Fruit fly (Drosophila melanogaster): ENCODE measurements around the gene CG12104.

CG12104 gene

DNA sequence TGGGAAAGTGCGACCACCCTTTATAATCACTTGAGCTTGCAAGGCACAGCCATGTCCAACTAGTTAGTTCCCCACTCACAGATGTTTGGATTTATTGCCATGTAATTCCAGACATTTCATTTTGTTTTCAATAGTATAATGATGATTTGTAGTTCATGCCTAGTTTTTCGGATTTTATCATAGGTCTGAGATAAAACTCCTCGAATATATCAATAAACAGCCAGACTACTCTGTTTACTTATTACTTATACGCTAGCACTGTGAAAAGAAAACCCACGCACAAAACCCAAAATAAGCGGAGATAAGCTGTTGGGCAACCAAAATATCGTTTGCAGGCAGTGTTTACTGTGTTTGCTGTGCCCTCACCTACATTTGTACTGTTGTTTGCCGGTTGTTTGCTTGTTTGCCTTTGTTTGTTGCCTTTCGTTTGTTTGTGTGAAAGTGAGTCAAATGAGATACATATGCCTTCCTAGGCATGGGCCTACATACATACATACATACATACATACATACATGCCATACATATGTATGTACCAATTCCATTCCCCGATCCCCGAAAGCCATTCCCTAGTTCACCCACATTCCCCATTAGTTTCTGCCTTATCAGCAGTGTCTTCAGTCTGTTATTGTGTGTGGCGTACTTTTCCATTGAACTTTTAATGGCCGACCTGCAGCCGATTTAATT lies 23.2 kb downstream of the CG12104 start (continued):
- TF ChIP-seq Med (GFP tag) (peak; percentile 86), CG4730 (GFP tag; IDR thresholded peaks at IDR 0.05) (peak; percentile 49; the same call in 1 of the 2 replicates), sens-2 (GFP tag; IDR thresholded peaks at IDR 0.05) (0 out of 2 replicates have a peak, but pooled peaks have one; percentile 40), seq (GFP tag; IDR thresholded peaks at IDR 0.05) (peak; percentile 7; the same call in 1 of the 2 replicates), CG30403 (GFP tag; optimal IDR thresholded peaks at IDR 0.05) (peak; percentile 36), H15 (GFP tag; IDR thresholded peaks at IDR 0.05) (no peak), Bteb2 (GFP tag; optimal IDR thresholded peaks at IDR 0.05) (peak; percentile 25), pb (GFP tag; optimal IDR thresholded peaks at IDR 0.05) (peak; percentile 69), pros (GFP tag; optimal IDR thresholded peaks at IDR 0.05) (peak; percentile 48), scrt (GFP tag; optimal IDR thresholded peaks at IDR 0.05) (peak; percentile 44), zf30C (GFP tag; optimal IDR thresholded peaks at IDR 0.05) (no peak), chm (GFP tag; IDR thresholded peaks at IDR 0.05) (peak; percentile 73), mirr (GFP tag; optimal IDR thresholded peaks at IDR 0.05) (peak; percentile 63), CG4820 (GFP tag; optimal IDR thresholded peaks at IDR 0.05) (peak; percentile 61), CG34376 (GFP tag; optimal IDR thresholded peaks at IDR 0.05) (peak; percentile 56), CG17361 (GFP tag; IDR thresholded peaks at IDR 0.05) (peak; percentile 65; the same call in 2 of the 3 replicates), CG7987 (GFP tag; optimal IDR thresholded peaks at IDR 0.05) (peak; percentile 87), CG11247 (GFP tag; IDR thresholded peaks at IDR 0.05) (no peak), esg (GFP tag; conservative IDR thresholded peaks at IDR 0.05) (no peak; the same call in 1 of the 2 replicates), Six4 (GFP tag; optimal IDR thresholded peaks at IDR 0.05) (peak; percentile 67), maf-S (GFP tag; optimal IDR thresholded peaks at IDR 0.05) (peak; percentile 46), sc (optimal IDR thresholded peaks at IDR 0.05) (no peak), sc (GFP tag; optimal IDR thresholded peaks at IDR 0.05) (peak; percentile 77), CG15269 (tag; optimal IDR thresholded peaks at IDR 0.05) (peak; percentile 55), Mad (GFP tag; optimal IDR thresholded peaks at IDR 0.05) (no peak), CG18764 (GFP tag; optimal IDR thresholded peaks at IDR 0.05) (peak; percentile 78), Taf1 (GFP tag; IDR thresholded peaks at IDR 0.05) (peak; percentile 16; the same call in 1 of the 2 replicates), Rx (GFP tag; IDR thresholded peaks at IDR 0.05) (no peak; the same call in 1 of the 2 replicates), cad (GFP tag; optimal IDR thresholded peaks at IDR 0.05) (no peak), Blimp-1 (GFP tag; optimal IDR thresholded peaks at IDR 0.05) (peak; percentile 92), CG18619 (GFP tag; optimal IDR thresholded peaks at IDR 0.05) (peak; percentile 60), ato (GFP tag; IDR thresholded peaks at IDR 0.05; ENCODE audit: partially characterized antibody) (no peak), CG12071 (GFP tag; optimal IDR thresholded peaks at IDR 0.05) (peak; percentile 82), sens (GFP tag) (peak; percentile 98), PHDP (tag; optimal IDR thresholded peaks at IDR 0.05) (peak; percentile 64), E2f1 (GFP tag; IDR thresholded peaks at IDR 0.05) (0 out of 2 replicates have a peak, but pooled peaks have one; percentile 48), yki (optimal IDR thresholded peaks at IDR 0.05) (no peak), Atf6 (GFP tag; IDR thresholded peaks at IDR 0.05) (peak; percentile 51; the same call in 1 of the 2 replicates), CG7928 (GFP tag; optimal IDR thresholded peaks at IDR 0.05) (no peak), Dad (GFP tag; optimal IDR thresholded peaks at IDR 0.05) (no peak), Fer1 (GFP tag; optimal IDR thresholded peaks at IDR 0.05) (peak; percentile 78), CG32532 (GFP tag; IDR thresholded peaks at IDR 0.05) (no peak), CG9797 (GFP tag; optimal IDR thresholded peaks at IDR 0.05) (peak; percentile 39), slou (GFP tag; optimal IDR thresholded peaks at IDR 0.05) (no peak), Usf (GFP tag; optimal IDR thresholded peaks at IDR 0.05) (peak; percentile 41), lmd (GFP tag; IDR thresholded peaks at IDR 0.05) (peak; percentile 53; the same call in 1 of the 2 replicates), CG8359 (GFP tag; optimal IDR thresholded peaks at IDR 0.05; ENCODE audit: borderline replicate concordance) (peak; percentile 81), dmrt11E (tag; optimal IDR thresholded peaks at IDR 0.05) (peak; percentile 82), Chrac-16 (GFP tag; optimal IDR thresholded peaks at IDR 0.05) (no peak), CG8281 (tag; optimal IDR thresholded peaks at IDR 0.05) (peak; percentile 66)
